Fruit fly (Drosophila melanogaster) whole organism, embryonic: ENCODE data around the gene Sar1.

Experiments used
- CG17385 ChIP-seq: fragments of 200-800 bp; sonication (Bioruptor generic); optimal IDR thresholded peaks from 3 replicates; lab custom pipeline; 2018; ENCODE audit warnings: missing biosample characterization, mild to moderate bottlenecking, missing genetic modification characterization
- Sry-β ChIP-seq: fragments of 200-800 bp; sonication (Bioruptor generic); optimal IDR thresholded peaks from 2 replicates; lab custom pipeline; 2018; ENCODE audit warnings: missing biosample characterization, mild to moderate bottlenecking, missing genetic modification characterization, moderate library complexity
- bowl ChIP-seq: fragments of 200-800 bp; sonication (Bioruptor generic); IDR thresholded peaks from 2 replicates; pipeline ENCODE4 v1.3.6; 2022; ENCODE audit warnings: missing biosample characterization, missing genetic modification characterization
- p53 ChIP-seq: fragments of 200-800 bp; sonication (Bioruptor generic); optimal IDR thresholded peaks from 2 replicates; lab custom pipeline; 2016; ENCODE audit warnings: missing biosample characterization, missing genetic modification characterization

- TF ChIP-seq Sry-β (GFP tag; lab: Kevin White, UChicago) (no peak), p53 (GFP tag; lab: Kevin White, UChicago) (no peak), bowl (GFP tag; lab: Robert Waterston, UW) (no peak), CG17385 (GFP tag; lab: Kevin White, UChicago) (no peak)
Measured at dm6 chr3R:22379942-22380341, 23.5 kb downstream of the Sar1 start, which contains the start of gene CG34149.
